Worm (Caenorhabditis elegans) whole organism, early embryonic: Measurements from ENCODE around the gene F09E10.7.

Source experiments
- B0310.2 ChIP-seq: sonication (generic microtip); optimal IDR thresholded peaks from 2 replicates; lab custom pipeline; 2016; ENCODE audit warnings: mild to moderate bottlenecking, missing genetic modification characterization, missing compliant biosample characterization
- F13C5.2 ChIP-seq: sonication (generic microtip); optimal IDR thresholded peaks from 2 replicates; lab custom pipeline; 2017; ENCODE audit warnings: mild to moderate bottlenecking, missing genetic modification characterization, inconsistent platforms, missing compliant biosample characterization
- aly-1 ChIP-seq: sonication (generic microtip); optimal IDR thresholded peaks from 2 replicates; lab custom pipeline; 2016; ENCODE audit warnings: missing genetic modification characterization, missing compliant biosample characterization
- ama-1 ChIP-seq: fragments of 150-350 bp; optimal IDR thresholded peaks from 2 replicates; lab custom pipeline; 2014
- ceh-13 ChIP-seq: fragments of 200-800 bp; sonication (Bioruptor generic); optimal IDR thresholded peaks from 2 replicates; lab custom pipeline; 2018; ENCODE audit warnings: mild to moderate bottlenecking, missing genetic modification characterization, missing compliant biosample characterization
- ceh-36 ChIP-seq: sonication (generic microtip); optimal IDR thresholded peaks from 2 replicates; lab custom pipeline; 2016; ENCODE audit warnings: missing genetic modification characterization, inconsistent platforms, missing compliant biosample characterization
- ets-7 ChIP-seq: sonication (generic microtip); optimal IDR thresholded peaks from 2 replicates; lab custom pipeline; 2016; ENCODE audit warnings: missing genotype, missing genetic modification characterization, missing compliant biosample characterization
- hmg-4 ChIP-seq: fragments of 200-800 bp; sonication (Bioruptor generic); optimal IDR thresholded peaks from 2 replicates; lab custom pipeline; 2018; ENCODE audit warnings: mild to moderate bottlenecking, missing genetic modification characterization, missing compliant biosample characterization
- hnd-1 ChIP-seq: sonication (generic microtip); optimal IDR thresholded peaks from 2 replicates; lab custom pipeline; 2016; ENCODE audit warnings: missing genetic modification characterization, missing compliant biosample characterization
- pes-1 ChIP-seq: fragments of 200-800 bp; sonication (Bioruptor generic); IDR thresholded peaks from 2 replicates; pipeline ENCODE4 v1.3.6; 2022; ENCODE audit warnings: missing genetic modification reagents, missing genetic modification characterization, missing compliant biosample characterization
- sea-1 ChIP-seq: fragments of 200-800 bp; sonication (Bioruptor generic); conservative IDR thresholded peaks from 2 replicates; pipeline ENCODE4 v1.3.6; 2022; ENCODE audit warnings: missing genetic modification characterization, missing compliant biosample characterization
- tbx-37 ChIP-seq: fragments of 200-800 bp; sonication (Bioruptor generic); conservative IDR thresholded peaks from 2 replicates; pipeline ENCODE4 v1.3.6; 2022; ENCODE audit warnings: missing genetic modification reagents, missing genetic modification characterization, missing compliant biosample characterization
- tra-4 ChIP-seq: sonication (generic microtip); optimal IDR thresholded peaks from 2 replicates; lab custom pipeline; 2017; ENCODE audit warnings: missing genetic modification characterization, missing compliant biosample characterization

- no peak for TF ChIP-seq hmg-4 (GFP tag; lab: Kevin White, UChicago)
- TF ChIP-seq B0310.2: no peak
- no peak for TF ChIP-seq ceh-13 (GFP tag; lab: Kevin White, UChicago)
- no peak for TF ChIP-seq tbx-37 (GFP tag; lab: Robert Waterston, UW)
- TF ChIP-seq ama-1: no peak
- no peak for TF ChIP-seq sea-1
- TF ChIP-seq aly-1 (tag; lab: Kevin White, UChicago): no peak
- no peak for TF ChIP-seq pes-1 (GFP tag; lab: Robert Waterston, UW)
- TF ChIP-seq ceh-36 (tag; lab: Kevin White, UChicago): no peak
- TF ChIP-seq tra-4 (tag; lab: Kevin White, UChicago): no peak
- TF ChIP-seq ets-7 (tag; lab: Kevin White, UChicago): no peak
- no peak for TF ChIP-seq F13C5.2
- no peak for TF ChIP-seq hnd-1 (tag; lab: Kevin White, UChicago)
These were observed 4.1 kb downstream of the F09E10.7 start, which contains the start of gene F09E10.6 for ce11 chrX:1497581-1497980.
